Fruit fly (Drosophila melanogaster) S2 (cell line): ENCODE measurements around the gene Jhbp7.

ENCODE experiments used
- CG8478 ChIP-seq: fragments of >200 bp; optimal IDR thresholded peaks from 2 replicates; lab custom pipeline; 2018
- CTCF ChIP-seq, 2 experiments: fragments of >200 bp; optimal IDR thresholded peaks; 2 replicates each; lab custom pipeline; 2018

DNA sequence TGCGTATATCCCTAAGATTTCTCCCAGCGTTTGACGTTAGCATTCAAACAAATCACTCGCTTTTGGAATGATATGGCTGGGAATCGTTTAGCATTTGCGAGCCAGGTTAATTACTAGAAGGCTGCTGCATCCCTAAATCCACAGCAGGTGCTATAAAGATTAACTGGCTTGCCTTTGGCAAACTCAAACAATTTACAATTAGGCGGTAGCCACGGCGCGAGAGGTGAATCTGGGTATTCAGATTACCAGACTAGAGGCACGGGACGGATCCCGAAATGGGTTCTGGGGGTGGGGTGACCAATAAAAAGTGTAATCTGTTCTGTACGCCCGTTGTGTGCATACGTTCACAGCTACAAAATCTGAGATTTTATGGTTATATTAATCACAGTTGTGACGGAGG is 43.8 kb downstream of the Jhbp7 start, which contains the start of gene CG11892:
- TF ChIP-seq CTCF (optimal IDR thresholded peaks at IDR 0.05; lab: Kevin White, UChicago) (no peak), CG8478 (lab: Kevin White, UChicago) (no peak)
